Fruit fly (Drosophila melanogaster) whole organism, embryonic: ENCODE measurements around the gene bora.

Experiments
- BEAF-32 ChIP-seq: fragments of 200-800 bp; sonication (Bioruptor generic); optimal IDR thresholded peaks from 3 replicates; lab custom pipeline; 2017; ENCODE audit warnings: missing biosample characterization, missing genetic modification characterization, mild to moderate bottlenecking, moderate library complexity, missing genetic modification reagents
- BtbVII ChIP-seq: fragments of 200-800 bp; sonication (Bioruptor generic); optimal IDR thresholded peaks from 3 replicates; lab custom pipeline; 2017; ENCODE audit warnings: missing biosample characterization, mild to moderate bottlenecking, missing genetic modification characterization
- Bteb2 ChIP-seq: fragments of 200-800 bp; sonication (Bioruptor generic); optimal IDR thresholded peaks from 2 replicates; lab custom pipeline; 2016; ENCODE audit warnings: missing biosample characterization, missing genetic modification characterization
- CG10431 ChIP-seq: fragments of 200-800 bp; sonication (Bioruptor generic); optimal IDR thresholded peaks from 3 replicates; lab custom pipeline; 2018; ENCODE audit warnings: missing biosample characterization, mild to moderate bottlenecking, missing genetic modification characterization
- CG10543 ChIP-seq: fragments of 200-800 bp; sonication (Bioruptor generic); optimal IDR thresholded peaks from 3 replicates; lab custom pipeline; 2017; ENCODE audit warnings: missing biosample characterization, mild to moderate bottlenecking, missing genetic modification characterization, moderate library complexity
- CG11504 ChIP-seq: fragments of 200-800 bp; sonication (Bioruptor generic); optimal IDR thresholded peaks from 3 replicates; lab custom pipeline; 2019; ENCODE audit warnings: missing biosample characterization, mild to moderate bottlenecking, missing genetic modification characterization, moderate library complexity
- CG17385 ChIP-seq: fragments of 200-800 bp; sonication (Bioruptor generic); optimal IDR thresholded peaks from 3 replicates; lab custom pipeline; 2018; ENCODE audit warnings: missing biosample characterization, mild to moderate bottlenecking, missing genetic modification characterization
- CG17912 ChIP-seq: fragments of 200-800 bp; sonication (Bioruptor generic); optimal IDR thresholded peaks from 2 replicates; lab custom pipeline; 2018; ENCODE audit warnings: missing biosample characterization, mild to moderate bottlenecking, missing genetic modification characterization
- CG1832 ChIP-seq: fragments of 200-800 bp; sonication (Bioruptor generic); optimal IDR thresholded peaks from 2 replicates; lab custom pipeline; 2017; ENCODE audit warnings: missing biosample characterization, mild to moderate bottlenecking, missing genetic modification characterization, inconsistent platforms
- CG2199 ChIP-seq: fragments of 200-800 bp; sonication (Bioruptor generic); IDR thresholded peaks from 3 replicates; pipeline ENCODE4 v1.3.6; 2022; ENCODE audit warnings: missing biosample characterization, missing genetic modification characterization
- CG34422 ChIP-seq: fragments of 200-800 bp; sonication (Bioruptor generic); IDR thresholded peaks from 3 replicates; pipeline ENCODE4 v1.3.6; 2022; ENCODE audit warnings: missing biosample characterization, missing genetic modification characterization
- CG4404 ChIP-seq: fragments of 200-800 bp; sonication (Bioruptor generic); IDR thresholded peaks from 2 replicates; pipeline ENCODE4 v1.3.6; 2022; ENCODE audit warnings: missing biosample characterization, missing genetic modification characterization
- CG5245 ChIP-seq: fragments of 200-800 bp; sonication (Bioruptor generic); optimal IDR thresholded peaks from 3 replicates; lab custom pipeline; 2016; ENCODE audit warnings: missing biosample characterization, missing genetic modification characterization
- CG5953 ChIP-seq: fragments of 200-800 bp; sonication (Bioruptor generic); IDR thresholded peaks from 2 replicates; pipeline ENCODE4 v1.3.6; 2022; ENCODE audit warnings: missing biosample characterization, missing genetic modification characterization
- CG6654 ChIP-seq: fragments of 200-800 bp; sonication (Bioruptor generic); optimal IDR thresholded peaks from 2 replicates; lab custom pipeline; 2017; ENCODE audit warnings: missing biosample characterization, mild to moderate bottlenecking, missing genetic modification characterization
- CG6791 ChIP-seq: fragments of 200-800 bp; sonication (Bioruptor generic); IDR thresholded peaks from 3 replicates; pipeline ENCODE4 v1.3.6; 2022; ENCODE audit warnings: missing biosample characterization, missing genetic modification characterization; ENCODE audit not compliant: partially characterized antibody
- CG7987 ChIP-seq: fragments of 200-800 bp; sonication (Bioruptor generic); optimal IDR thresholded peaks from 2 replicates; lab custom pipeline; 2018; ENCODE audit warnings: missing biosample characterization, mild to moderate bottlenecking, missing genetic modification characterization, moderate library complexity
- CG8944 ChIP-seq: fragments of 200-800 bp; sonication (Bioruptor generic); optimal IDR thresholded peaks from 3 replicates; lab custom pipeline; 2016; ENCODE audit warnings: missing biosample characterization, missing genetic modification characterization
- CG9817 ChIP-seq: fragments of 200-800 bp; sonication (Bioruptor generic); optimal IDR thresholded peaks from 2 replicates; lab custom pipeline; 2018; ENCODE audit warnings: missing biosample characterization, mild to moderate bottlenecking, missing genetic modification characterization, moderate library complexity
- CTCF ChIP-seq: fragments of 200-800 bp; sonication (Bioruptor generic); optimal IDR thresholded peaks from 2 replicates; lab custom pipeline; 2017; ENCODE audit warnings: missing biosample characterization, mild to moderate bottlenecking, missing genetic modification characterization, moderate library complexity
- Dad ChIP-seq: fragments of 200-800 bp; sonication (Bioruptor generic); optimal IDR thresholded peaks from 3 replicates; lab custom pipeline; 2016; ENCODE audit warnings: missing biosample characterization, missing genetic modification characterization
- E2f2 ChIP-seq: fragments of 200-800 bp; sonication (Bioruptor generic); IDR thresholded peaks from 2 replicates; pipeline ENCODE4 v1.3.6; 2022; ENCODE audit warnings: missing biosample characterization, missing genetic modification characterization
- Elba2 ChIP-seq: fragments of 200-800 bp; sonication (Bioruptor generic); optimal IDR thresholded peaks from 3 replicates; lab custom pipeline; 2016; ENCODE audit warnings: missing biosample characterization, missing genetic modification characterization
- Fer1 ChIP-seq: fragments of 200-800 bp; sonication (Bioruptor generic); optimal IDR thresholded peaks from 2 replicates; lab custom pipeline; 2017; ENCODE audit warnings: missing biosample characterization, mild to moderate bottlenecking, missing genetic modification characterization
- Lim3 ChIP-seq: fragments of 200-800 bp; sonication (Bioruptor generic); IDR thresholded peaks from 2 replicates; pipeline ENCODE4 v1.3.6; 2022; ENCODE audit warnings: missing biosample characterization, missing genetic modification characterization
- Nf-YA ChIP-seq: fragments of 200-800 bp; sonication (Bioruptor generic); IDR thresholded peaks from 2 replicates; pipeline ENCODE4 v1.3.6; 2022; ENCODE audit warnings: missing biosample characterization, missing genetic modification characterization
- Nf-YB ChIP-seq: fragments of 200-800 bp; sonication (Bioruptor generic); optimal IDR thresholded peaks from 3 replicates; lab custom pipeline; 2019; ENCODE audit warnings: missing biosample characterization, mild to moderate bottlenecking, missing genetic modification characterization, moderate library complexity
- Oaz ChIP-seq: fragments of 200-800 bp; sonication (Bioruptor generic); IDR thresholded peaks from 2 replicates; pipeline ENCODE4 v1.3.6; 2022; ENCODE audit warnings: missing biosample characterization, missing genetic modification characterization
- Oli ChIP-seq: fragments of 200-800 bp; sonication (Bioruptor generic); optimal IDR thresholded peaks from 2 replicates; lab custom pipeline; 2018; ENCODE audit warnings: missing biosample characterization, mild to moderate bottlenecking, missing genetic modification characterization, moderate library complexity
- Pdp1 ChIP-seq, 2 experiments: fragments of 200-800 bp; sonication (Bioruptor generic); optimal IDR thresholded peaks; 3 replicates each; lab custom pipeline; 2016; ENCODE audit warnings: missing biosample characterization in 2 of 2, missing genetic modification characterization in 2 of 2, mild to moderate bottlenecking in 1 of 2, moderate library complexity in 1 of 2
- az2 ChIP-seq: fragments of 200-800 bp; sonication (Bioruptor generic); optimal IDR thresholded peaks from 3 replicates; lab custom pipeline; 2016; ENCODE audit warnings: missing biosample characterization, missing genetic modification characterization
- bcd ChIP-seq: fragments of 200-800 bp; sonication (Bioruptor generic); optimal IDR thresholded peaks from 2 replicates; lab custom pipeline; 2017; ENCODE audit warnings: missing biosample characterization, mild to moderate bottlenecking, missing genetic modification characterization
- bowl ChIP-seq: fragments of 200-800 bp; sonication (Bioruptor generic); IDR thresholded peaks from 2 replicates; pipeline ENCODE4 v1.3.6; 2022; ENCODE audit warnings: missing biosample characterization, missing genetic modification characterization
- chif ChIP-seq, 2 experiments: fragments of 200-800 bp; sonication (Bioruptor generic); optimal IDR thresholded peaks; 3 replicates each; lab custom pipeline; 2016; ENCODE audit warnings: missing biosample characterization in 2 of 2, missing genetic modification characterization in 2 of 2
- chn ChIP-seq: fragments of 200-800 bp; sonication (Bioruptor generic); optimal IDR thresholded peaks from 2 replicates; lab custom pipeline; 2016; ENCODE audit warnings: missing biosample characterization, missing genetic modification characterization
- ci ChIP-seq: fragments of 200-800 bp; sonication (Bioruptor generic); IDR thresholded peaks from 3 replicates; pipeline ENCODE4 v1.3.6; 2022; ENCODE audit warnings: missing biosample characterization, missing genetic modification characterization
- dan ChIP-seq: fragments of 200-800 bp; sonication (Bioruptor generic); IDR thresholded peaks from 2 replicates; pipeline ENCODE4 v1.3.6; 2022; ENCODE audit warnings: missing biosample characterization, missing genetic modification characterization
- fru ChIP-seq: fragments of >200 bp; optimal IDR thresholded peaks from 2 replicates; lab custom pipeline; 2017
- grn ChIP-seq: fragments of 200-800 bp; sonication (Bioruptor generic); optimal IDR thresholded peaks from 3 replicates; lab custom pipeline; 2017; ENCODE audit warnings: missing biosample characterization, missing genetic modification characterization
- gsb ChIP-seq: fragments of 200-800 bp; sonication (Bioruptor generic); IDR thresholded peaks from 2 replicates; pipeline ENCODE4 v1.3.6; 2022; ENCODE audit warnings: missing biosample characterization, missing genetic modification characterization
- gsb-n ChIP-seq: fragments of 200-800 bp; sonication (Bioruptor generic); optimal IDR thresholded peaks from 3 replicates; lab custom pipeline; 2018; ENCODE audit warnings: missing biosample characterization, mild to moderate bottlenecking, missing genetic modification characterization
- hth ChIP-seq: fragments of >200 bp; optimal IDR thresholded peaks from 2 replicates; lab custom pipeline; 2017; ENCODE audit warnings: inconsistent platforms
- jigr1 ChIP-seq: fragments of 200-800 bp; sonication (Bioruptor generic); IDR thresholded peaks from 3 replicates; pipeline ENCODE4 v1.3.6; 2022; ENCODE audit warnings: missing biosample characterization, missing genetic modification characterization
- jing ChIP-seq: fragments of 200-800 bp; sonication (Bioruptor generic); optimal IDR thresholded peaks from 2 replicates; lab custom pipeline; 2018; ENCODE audit warnings: missing biosample characterization, mild to moderate bottlenecking, missing genetic modification characterization
- kah ChIP-seq: fragments of 200-800 bp; sonication (Bioruptor generic); optimal IDR thresholded peaks from 2 replicates; lab custom pipeline; 2018; ENCODE audit warnings: missing biosample characterization, mild to moderate bottlenecking, missing genetic modification characterization
- lilli ChIP-seq: fragments of 200-800 bp; sonication (Bioruptor generic); optimal IDR thresholded peaks from 3 replicates; lab custom pipeline; 2016; ENCODE audit warnings: missing biosample characterization, missing genetic modification characterization
- otp ChIP-seq: fragments of 200-800 bp; sonication (Bioruptor generic); IDR thresholded peaks from 3 replicates; pipeline ENCODE4, ENCODE4 v1.3.6; 2022; ENCODE audit warnings: missing biosample characterization, missing genetic modification characterization
- ro ChIP-seq: fragments of 200-800 bp; sonication (Bioruptor generic); IDR thresholded peaks from 2 replicates; pipeline ENCODE4 v1.3.6; 2022; ENCODE audit warnings: missing biosample characterization, missing genetic modification characterization
- sisA ChIP-seq: fragments of 200-800 bp; sonication (Bioruptor generic); IDR thresholded peaks from 2 replicates; pipeline ENCODE4 v1.3.6; 2022; ENCODE audit warnings: missing biosample characterization, missing genetic modification characterization
- slp2 ChIP-seq: fragments of 200-800 bp; sonication (Bioruptor generic); optimal IDR thresholded peaks from 2 replicates; lab custom pipeline; 2016; ENCODE audit warnings: missing biosample characterization, missing genetic modification characterization
- tap ChIP-seq: fragments of 200-800 bp; optimal IDR thresholded peaks from 3 replicates; lab custom pipeline; 2019; ENCODE audit warnings: missing biosample characterization, mild to moderate bottlenecking, missing genetic modification characterization, moderate library complexity
- trem ChIP-seq: fragments of 200-800 bp; optimal IDR thresholded peaks from 3 replicates; lab custom pipeline; 2019; ENCODE audit warnings: missing biosample characterization, mild to moderate bottlenecking, missing genetic modification characterization, moderate library complexity
- wek ChIP-seq: fragments of 200-800 bp; sonication (Bioruptor generic); optimal IDR thresholded peaks from 3 replicates; lab custom pipeline; 2018; ENCODE audit warnings: missing biosample characterization, mild to moderate bottlenecking, missing genetic modification characterization, moderate library complexity
- z ChIP-seq: fragments of 200-800 bp; sonication (Bioruptor generic); IDR thresholded peaks from 3 replicates; pipeline ENCODE4 v1.3.6; 2022; ENCODE audit warnings: missing biosample characterization, missing genetic modification characterization

Gene bora

DNA sequence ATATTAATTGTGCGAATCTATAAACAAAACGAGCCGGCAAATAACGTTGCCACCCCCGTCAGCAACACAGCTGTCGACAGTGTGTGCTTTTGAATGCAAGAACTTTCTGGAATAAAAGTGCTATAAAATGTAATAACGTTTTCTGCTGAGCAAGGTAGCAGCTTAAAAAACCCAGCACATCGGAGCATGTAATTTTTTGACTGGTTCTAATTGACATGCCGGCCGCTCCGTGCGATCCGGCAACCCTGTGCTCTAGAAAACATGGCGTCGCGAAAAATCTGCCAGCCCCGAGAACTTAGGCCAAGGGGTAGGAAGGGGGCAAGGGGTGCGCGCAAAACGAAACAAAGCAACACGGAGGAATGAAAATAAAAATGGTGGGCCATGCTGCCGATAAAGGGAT is 49.7 kb downstream of the bora start (continued):
- no peak for TF ChIP-seq ro (GFP tag; lab: Robert Waterston, UW)
- TF ChIP-seq kah (GFP tag; lab: Kevin White, UChicago), result no peak
- TF ChIP-seq trem (tag; lab: Kevin White, UChicago), result peak; percentile 55
- TF ChIP-seq Oaz (GFP tag; lab: Robert Waterston, UW), result no peak
- TF ChIP-seq CG11504 (tag; lab: Kevin White, UChicago), result peak; percentile 50
- no peak for TF ChIP-seq CG6654
- no peak for TF ChIP-seq hth (lab: Kevin White, UChicago)
- 0 out of 3 replicates have a peak, but pooled peaks have one; percentile 10 for TF ChIP-seq ci (GFP tag; lab: Robert Waterston, UW)
- TF ChIP-seq CG2199 (GFP tag; lab: Robert Waterston, UW), result no peak
- no peak for TF ChIP-seq Nf-YB
- no peak for TF ChIP-seq gsb (GFP tag; lab: Robert Waterston, UW)
- peak; percentile 21 for TF ChIP-seq lilli (GFP tag; lab: Kevin White, UChicago)
- TF ChIP-seq CG8944 (GFP tag; lab: Kevin White, UChicago), result no peak
- no peak for TF ChIP-seq fru
- TF ChIP-seq Elba2 (GFP tag; lab: Kevin White, UChicago), result peak; percentile 74
- peak; percentile 11 for TF ChIP-seq Bteb2 (GFP tag; lab: Kevin White, UChicago)
- TF ChIP-seq jigr1, result no peak
- TF ChIP-seq dan (GFP tag; lab: Robert Waterston, UW), result no peak
- TF ChIP-seq chif (GFP tag; optimal IDR thresholded peaks at IDR 0.05; lab: Kevin White, UChicago), result no peak
- no peak for TF ChIP-seq bowl (GFP tag; lab: Robert Waterston, UW)
- no peak for TF ChIP-seq z (GFP tag; lab: Robert Waterston, UW)
- no peak for TF ChIP-seq wek (GFP tag; lab: Kevin White, UChicago)
- TF ChIP-seq jing (GFP tag; lab: Kevin White, UChicago), result no peak
- TF ChIP-seq BEAF-32, result no peak
- TF ChIP-seq CG9817 (tag; lab: Kevin White, UChicago), result no peak
- no peak for TF ChIP-seq CG1832
- peak; percentile 31; the same call in 1 of the 3 replicates for TF ChIP-seq CG6791 (GFP tag; lab: Robert Waterston, UW)
- TF ChIP-seq CG5953 (GFP tag; lab: Robert Waterston, UW), result no peak
- no peak for TF ChIP-seq bcd (GFP tag; lab: Kevin White, UChicago)
- peak; percentile 7 for TF ChIP-seq slp2
- TF ChIP-seq Pdp1 (GFP tag; optimal IDR thresholded peaks at IDR 0.05; lab: Kevin White, UChicago), result peak in 1 of 2 experiments; percentile 7
- TF ChIP-seq Fer1 (GFP tag; lab: Kevin White, UChicago), result peak; percentile 19
- TF ChIP-seq tap (tag; lab: Kevin White, UChicago), result no peak
- peak; percentile 92 for TF ChIP-seq CG34422 (GFP tag; lab: Robert Waterston, UW)
- TF ChIP-seq Nf-YA (GFP tag; lab: Robert Waterston, UW), result no peak
- TF ChIP-seq sisA, result 0 out of 2 replicates have a peak, but pooled peaks have one; percentile 8
- no peak for TF ChIP-seq grn (GFP tag; lab: Kevin White, UChicago)
- TF ChIP-seq CG5245 (GFP tag; lab: Kevin White, UChicago), result no peak
- TF ChIP-seq CG10431, result no peak
- TF ChIP-seq chn (GFP tag; lab: Kevin White, UChicago), result peak; percentile 10
- TF ChIP-seq CG10543 (GFP tag; lab: Kevin White, UChicago), result no peak
- no peak for TF ChIP-seq CG4404 (GFP tag; lab: Robert Waterston, UW)
- TF ChIP-seq CG7987 (GFP tag; lab: Kevin White, UChicago), result no peak
- no peak for TF ChIP-seq Dad (GFP tag; lab: Kevin White, UChicago)
- TF ChIP-seq CTCF, result peak; percentile 30
- TF ChIP-seq otp, result no peak
- TF ChIP-seq Lim3 (GFP tag; lab: Robert Waterston, UW), result no peak
- no peak for TF ChIP-seq CG17912
- TF ChIP-seq BtbVII (GFP tag; lab: Kevin White, UChicago), result no peak
- no peak for TF ChIP-seq az2 (GFP tag; lab: Kevin White, UChicago)
- peak; percentile 47; the same call in 1 of the 2 replicates for TF ChIP-seq E2f2
- no peak for TF ChIP-seq Oli (tag; lab: Kevin White, UChicago)
- TF ChIP-seq gsb-n (tag; lab: Kevin White, UChicago), result no peak
- TF ChIP-seq CG17385, result no peak
